Fruit fly (Drosophila melanogaster) whole organism, embryonic: ENCODE data around the gene SamDC.

ENCODE experiments used
- CG1024 ChIP-seq: fragments of 200-800 bp; sonication (Bioruptor generic); IDR thresholded peaks from 2 replicates; pipeline ENCODE4 v1.3.6; 2022; ENCODE audit warnings: missing biosample characterization, missing genetic modification characterization
- CG10431 ChIP-seq: fragments of 200-800 bp; sonication (Bioruptor generic); optimal IDR thresholded peaks from 3 replicates; lab custom pipeline; 2018; ENCODE audit warnings: missing biosample characterization, mild to moderate bottlenecking, missing genetic modification characterization
- CG10543 ChIP-seq: fragments of 200-800 bp; sonication (Bioruptor generic); optimal IDR thresholded peaks from 3 replicates; lab custom pipeline; 2017; ENCODE audit warnings: missing biosample characterization, mild to moderate bottlenecking, missing genetic modification characterization, moderate library complexity
- CG12104 ChIP-seq: fragments of 200-800 bp; sonication (Bioruptor generic); optimal IDR thresholded peaks from 3 replicates; lab custom pipeline; 2016; ENCODE audit warnings: missing biosample characterization, missing genetic modification characterization
- CG12391 ChIP-seq: fragments of 200-800 bp; sonication (Bioruptor generic); optimal IDR thresholded peaks from 3 replicates; lab custom pipeline; 2018; ENCODE audit warnings: missing biosample characterization, mild to moderate bottlenecking, missing genetic modification characterization, moderate library complexity
- CG14441 ChIP-seq: fragments of 200-800 bp; sonication (Bioruptor generic); IDR thresholded peaks from 2 replicates; pipeline ENCODE4 v1.3.6; 2022; ENCODE audit warnings: missing biosample characterization, missing genetic modification characterization
- CG15514 ChIP-seq: fragments of 200-800 bp; sonication (Bioruptor generic); optimal IDR thresholded peaks from 3 replicates; lab custom pipeline; 2017; ENCODE audit warnings: missing biosample characterization, missing genetic modification characterization, mild to moderate bottlenecking, moderate library complexity, missing genetic modification reagents
- CG1603 ChIP-seq: fragments of 200-800 bp; sonication (Bioruptor generic); optimal IDR thresholded peaks from 2 replicates; lab custom pipeline; 2019; ENCODE audit warnings: missing biosample characterization, mild to moderate bottlenecking, missing genetic modification characterization, moderate library complexity
- CG17328 ChIP-seq: fragments of 200-800 bp; sonication (Bioruptor generic); IDR thresholded peaks from 2 replicates; pipeline ENCODE4 v1.3.6; 2022; ENCODE audit warnings: missing biosample characterization, missing genetic modification characterization
- CG17361 ChIP-seq: fragments of 200-800 bp; sonication (Bioruptor generic); IDR thresholded peaks from 3 replicates; pipeline ENCODE4 v1.3.6; 2022; ENCODE audit warnings: missing biosample characterization, missing genetic modification characterization
- CG2116 ChIP-seq: fragments of 200-800 bp; sonication (Bioruptor generic); optimal IDR thresholded peaks from 3 replicates; lab custom pipeline; 2018; ENCODE audit warnings: missing biosample characterization, mild to moderate bottlenecking, missing genetic modification characterization
- CG2120 ChIP-seq: fragments of 200-800 bp; sonication (Bioruptor generic); optimal IDR thresholded peaks from 3 replicates; lab custom pipeline; 2016; ENCODE audit warnings: missing biosample characterization, missing genetic modification characterization
- CG2202 ChIP-seq: fragments of 200-800 bp; sonication (Bioruptor generic); optimal IDR thresholded peaks from 2 replicates; lab custom pipeline; 2018; ENCODE audit warnings: missing biosample characterization, mild to moderate bottlenecking, missing genetic modification characterization
- CG2678 ChIP-seq: fragments of 200-800 bp; sonication (Bioruptor generic); optimal IDR thresholded peaks from 3 replicates; lab custom pipeline; 2019; ENCODE audit warnings: missing biosample characterization, mild to moderate bottlenecking, missing genetic modification characterization, moderate library complexity
- CG3726 ChIP-seq: fragments of 200-800 bp; sonication (Bioruptor generic); IDR thresholded peaks from 3 replicates; pipeline ENCODE4, ENCODE4 v1.3.6; 2022; ENCODE audit warnings: missing biosample characterization, missing genetic modification characterization
- CG3995 ChIP-seq: fragments of 200-800 bp; sonication (Bioruptor generic); optimal IDR thresholded peaks from 3 replicates; lab custom pipeline; 2016; ENCODE audit warnings: missing biosample characterization, missing genetic modification characterization
- CG4360 ChIP-seq: fragments of 200-800 bp; sonication (Bioruptor generic); IDR thresholded peaks from 2 replicates; pipeline ENCODE4 v1.3.6; 2022; ENCODE audit warnings: missing biosample characterization, missing genetic modification characterization
- CG4707 ChIP-seq: fragments of 200-800 bp; sonication (Bioruptor generic); optimal IDR thresholded peaks from 2 replicates; lab custom pipeline; 2018; ENCODE audit warnings: missing biosample characterization, mild to moderate bottlenecking, missing genetic modification characterization, moderate library complexity
- CG6272 ChIP-seq: fragments of 200-800 bp; sonication (Bioruptor generic); IDR thresholded peaks from 2 replicates; pipeline ENCODE4 v1.3.6; 2022; ENCODE audit warnings: missing biosample characterization, missing genetic modification characterization
- CG8478 ChIP-seq: fragments of >200 bp; optimal IDR thresholded peaks from 2 replicates; lab custom pipeline; 2018
- D ChIP-seq, 2 experiments: fragments of 200-800 bp in 1 of 2; fragments of >200 bp in 1 of 2; sonication (Bioruptor generic) in 1 of 2; optimal IDR thresholded peaks; 2 replicates in 1 of 2; 3 replicates in 1 of 2; lab custom pipeline; 2017; ENCODE audit warnings: mild to moderate bottlenecking in 1 of 2, missing biosample characterization in 1 of 2, missing genetic modification characterization in 1 of 2, missing genetic modification reagents in 1 of 2
- D19A ChIP-seq: fragments of 200-800 bp; optimal IDR thresholded peaks from 3 replicates; lab custom pipeline; 2019; ENCODE audit warnings: missing biosample characterization, mild to moderate bottlenecking, missing genetic modification characterization, moderate library complexity
- Deaf1 ChIP-seq: fragments of 200-800 bp; optimal IDR thresholded peaks from 3 replicates; lab custom pipeline; 2019; ENCODE audit warnings: missing biosample characterization, mild to moderate bottlenecking, missing genetic modification characterization, moderate library complexity
- Dek ChIP-seq: fragments of 200-800 bp; sonication (Bioruptor generic); optimal IDR thresholded peaks from 3 replicates; lab custom pipeline; 2019; ENCODE audit warnings: missing biosample characterization, mild to moderate bottlenecking, missing genetic modification characterization, moderate library complexity
- Dfd ChIP-seq, 2 experiments: fragments of >200 bp; optimal IDR thresholded peaks; 2 replicates each; lab custom pipeline; 2017; ENCODE audit warnings: missing biosample characterization in 2 of 2, missing genetic modification characterization in 2 of 2
- Elba2 ChIP-seq: fragments of 200-800 bp; sonication (Bioruptor generic); optimal IDR thresholded peaks from 3 replicates; lab custom pipeline; 2016; ENCODE audit warnings: missing biosample characterization, missing genetic modification characterization
- MBD-R2 ChIP-seq: fragments of 200-800 bp; sonication (Bioruptor generic); IDR thresholded peaks from 2 replicates; pipeline ENCODE4 v1.3.6; 2022; ENCODE audit warnings: missing biosample characterization, missing genetic modification characterization
- Med ChIP-seq: fragments of 200-800 bp; sonication (Bioruptor generic); peaks from one replicate; lab custom pipeline; 2016; ENCODE audit warnings: missing biosample characterization, missing genetic modification characterization, mild to moderate bottlenecking, inconsistent platforms, moderate library complexity
- Scr ChIP-seq: fragments of 200-800 bp; sonication (Bioruptor generic); IDR thresholded peaks from 2 replicates; pipeline ENCODE4 v1.3.6; 2022; ENCODE audit warnings: missing biosample characterization, missing genetic modification characterization; ENCODE audit not compliant: partially characterized antibody
- YL-1 ChIP-seq: fragments of 200-800 bp; sonication (Bioruptor generic); optimal IDR thresholded peaks from 3 replicates; lab custom pipeline; 2017; ENCODE audit warnings: missing biosample characterization, mild to moderate bottlenecking, missing genetic modification characterization
- bab2 ChIP-seq: fragments of 200-800 bp; sonication (Bioruptor generic); optimal IDR thresholded peaks from 2 replicates; lab custom pipeline; 2016; ENCODE audit warnings: missing biosample characterization, missing genetic modification characterization
- cg ChIP-seq: fragments of 200-800 bp; sonication (Bioruptor generic); optimal IDR thresholded peaks from 3 replicates; lab custom pipeline; 2019; ENCODE audit warnings: missing biosample characterization, mild to moderate bottlenecking, missing genetic modification characterization, moderate library complexity
- dati ChIP-seq: fragments of 200-800 bp; sonication (Bioruptor generic); IDR thresholded peaks from 2 replicates; pipeline ENCODE4 v1.3.6; 2022; ENCODE audit warnings: missing biosample characterization, missing genetic modification characterization
- ewg ChIP-seq: fragments of 200-800 bp; sonication (Bioruptor generic); optimal IDR thresholded peaks from 3 replicates; lab custom pipeline; 2017; ENCODE audit warnings: mild to moderate bottlenecking, missing biosample characterization, missing genetic modification reagents, missing genetic modification characterization
- grau ChIP-seq: fragments of 200-800 bp; optimal IDR thresholded peaks from 3 replicates; lab custom pipeline; 2019; ENCODE audit warnings: missing biosample characterization, mild to moderate bottlenecking, missing genetic modification characterization, moderate library complexity
- kay ChIP-seq: fragments of 200-800 bp; sonication (Bioruptor generic); optimal IDR thresholded peaks from 2 replicates; lab custom pipeline; 2016; ENCODE audit warnings: missing biosample characterization, missing genetic modification characterization
- luna ChIP-seq: fragments of 200-800 bp; sonication (Bioruptor generic); optimal IDR thresholded peaks from 2 replicates; lab custom pipeline; 2016; ENCODE audit warnings: missing biosample characterization, missing genetic modification characterization
- maf-S ChIP-seq: fragments of 200-800 bp; sonication (Bioruptor generic); optimal IDR thresholded peaks from 2 replicates; lab custom pipeline; 2016; ENCODE audit warnings: missing biosample characterization, missing genetic modification characterization
- mld ChIP-seq: fragments of 200-800 bp; sonication (Bioruptor generic); IDR thresholded peaks from 3 replicates; pipeline ENCODE4 v1.3.6; 2022; ENCODE audit warnings: missing biosample characterization, missing genetic modification characterization; ENCODE audit not compliant: partially characterized antibody
- pros ChIP-seq: fragments of 200-800 bp; sonication (Bioruptor generic); optimal IDR thresholded peaks from 3 replicates; lab custom pipeline; 2019; ENCODE audit warnings: missing biosample characterization, mild to moderate bottlenecking, missing genetic modification characterization, moderate library complexity
- shn ChIP-seq: fragments of 200-800 bp; sonication (Bioruptor generic); optimal IDR thresholded peaks from 3 replicates; lab custom pipeline; 2016; ENCODE audit warnings: missing biosample characterization, missing genetic modification characterization
- ssp ChIP-seq: fragments of 200-800 bp; sonication (Bioruptor generic); IDR thresholded peaks from 2 replicates; pipeline ENCODE4 v1.3.6; 2022; ENCODE audit warnings: missing biosample characterization, missing genetic modification characterization
- sug ChIP-seq: fragments of 200-800 bp; optimal IDR thresholded peaks from 2 replicates; lab custom pipeline; 2019; ENCODE audit warnings: missing biosample characterization, mild to moderate bottlenecking, missing genetic modification characterization, moderate library complexity
- tll ChIP-seq, 2 experiments: fragments of 200-800 bp in 1 of 2; fragments of >200 bp in 1 of 2; sonication (Bioruptor generic) in 1 of 2; optimal IDR thresholded peaks; 2 replicates each; lab custom pipeline; 2017 to 2019; ENCODE audit warnings: missing biosample characterization in 2 of 2, missing genetic modification characterization in 2 of 2, mild to moderate bottlenecking in 1 of 2, moderate library complexity in 1 of 2
- tup ChIP-seq: fragments of 200-800 bp; sonication (Bioruptor generic); optimal IDR thresholded peaks from 2 replicates; lab custom pipeline; 2016; ENCODE audit warnings: missing biosample characterization, mild to moderate bottlenecking, missing genetic modification characterization, moderate library complexity
- vvl ChIP-seq: fragments of 200-800 bp; sonication (Bioruptor generic); IDR thresholded peaks from 2 replicates; pipeline ENCODE4 v1.3.6; 2022; ENCODE audit warnings: missing biosample characterization, missing genetic modification characterization

SamDC gene

DNA sequence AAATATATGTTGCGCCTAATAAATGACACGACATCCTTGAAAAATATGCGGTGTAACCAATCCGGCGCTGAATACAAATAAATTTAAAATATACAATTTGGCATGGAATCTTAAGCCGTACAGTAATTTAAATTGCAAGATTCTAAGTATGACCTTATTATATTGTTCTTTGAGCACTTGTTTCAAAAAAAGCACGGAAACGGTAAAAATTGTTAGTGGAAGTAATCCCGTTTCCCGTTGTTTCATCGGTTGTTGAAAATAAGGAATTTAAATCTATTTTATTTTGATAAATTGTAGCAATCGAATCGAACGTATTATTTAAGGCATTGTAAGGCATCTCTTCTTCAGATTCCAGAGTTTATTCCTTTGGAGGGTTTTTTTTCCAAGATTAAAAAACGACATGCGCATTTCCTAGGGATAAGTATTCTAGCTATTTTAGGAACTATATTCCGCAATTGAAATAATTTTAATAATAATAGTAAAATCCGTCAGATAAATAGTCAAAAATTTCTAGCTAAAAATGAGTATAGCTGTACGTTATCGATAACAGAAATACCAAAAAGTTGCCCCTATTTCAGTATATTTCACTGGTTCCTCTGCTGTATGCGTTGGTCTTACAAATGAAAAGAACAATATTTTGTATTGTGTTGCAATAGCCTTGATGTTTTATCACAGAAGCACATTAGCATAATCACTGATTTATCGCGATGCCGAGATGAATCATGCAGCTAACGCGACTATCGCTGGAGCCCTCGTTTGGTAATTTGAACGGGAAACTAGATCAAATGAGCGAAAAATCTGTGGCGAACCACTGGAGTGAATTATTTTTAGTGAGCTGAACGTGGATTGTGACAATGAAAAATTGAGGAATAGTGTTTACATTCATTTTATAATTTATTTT lies 5.9 kb upstream of the SamDC start, which contains the start of gene GATAd (continued):
- TF ChIP-seq CG3995 (GFP tag; lab: Kevin White, UChicago) (peak; percentile 79), ssp (GFP tag; lab: Robert Waterston, UW) (peak; percentile 21; the same call in 1 of the 2 replicates), Scr (GFP tag; lab: Robert Waterston, UW) (peak; percentile 37), CG17361 (GFP tag; lab: Robert Waterston, UW) (0 out of 3 replicates have a peak, but pooled peaks have one; percentile 5), CG1024 (GFP tag; lab: Robert Waterston, UW) (peak; percentile 33; the same call in 1 of the 2 replicates), luna (GFP tag; lab: Kevin White, UChicago) (no peak), Dek (tag; lab: Kevin White, UChicago) (peak; percentile 15), bab2 (GFP tag; lab: Kevin White, UChicago) (no peak), CG2116 (GFP tag; lab: Kevin White, UChicago) (peak; percentile 25), grau (tag; lab: Kevin White, UChicago) (peak; percentile 19), tup (GFP tag; lab: Kevin White, UChicago) (no peak), D19A (tag; lab: Kevin White, UChicago) (peak; percentile 2), ewg (GFP tag; lab: Kevin White, UChicago) (peak; percentile 3), MBD-R2 (GFP tag; lab: Robert Waterston, UW) (peak; percentile 19; the same call in 1 of the 2 replicates), CG4707 (GFP tag; lab: Kevin White, UChicago) (no peak), pros (GFP tag; lab: Kevin White, UChicago) (no peak), CG10543 (peak; percentile 19), CG3726 (GFP tag; lab: Robert Waterston, UW) (no peak), CG2120 (GFP tag; lab: Kevin White, UChicago) (peak; percentile 9), CG10431 (GFP tag; lab: Kevin White, UChicago) (no peak), YL-1 (peak; percentile 16), CG14441 (GFP tag; lab: Robert Waterston, UW) (no peak)

DNA sequence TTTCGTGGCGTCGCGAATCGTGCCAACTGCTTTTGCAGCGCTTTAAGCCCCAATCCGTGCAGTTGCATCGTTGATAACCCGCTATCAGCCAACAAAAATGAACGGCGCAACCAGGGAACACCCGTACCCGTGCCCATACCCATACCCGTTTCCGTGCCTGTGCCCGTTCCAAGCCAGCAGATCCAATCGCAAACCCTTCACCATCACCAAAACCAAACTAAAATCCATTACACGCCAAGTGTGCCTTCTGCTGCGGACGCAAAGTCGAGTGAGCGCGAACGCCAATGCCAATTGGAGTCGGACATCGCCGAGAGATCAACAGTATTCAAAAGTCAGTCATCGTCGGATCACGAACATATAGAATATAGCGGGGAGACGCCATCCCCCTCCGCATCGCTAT lies 5.0 kb upstream of the SamDC start:
- TF ChIP-seq CG12391 (no peak), Elba2 (GFP tag; lab: Kevin White, UChicago) (peak; percentile 21), CG17328 (GFP tag; lab: Robert Waterston, UW) (0 out of 2 replicates have a peak, but pooled peaks have one; percentile 15), dati (GFP tag; lab: Robert Waterston, UW) (no peak), mld (GFP tag; lab: Robert Waterston, UW) (0 out of 3 replicates have a peak, but pooled peaks have one; percentile 50), vvl (GFP tag; lab: Robert Waterston, UW) (no peak), CG4360 (GFP tag; lab: Robert Waterston, UW) (0 out of 2 replicates have a peak, but pooled peaks have one; percentile 6), CG6272 (GFP tag; lab: Robert Waterston, UW) (no peak), shn (GFP tag; lab: Kevin White, UChicago) (no peak), Med (GFP tag; lab: Kevin White, UChicago) (peak; percentile 71)

DNA sequence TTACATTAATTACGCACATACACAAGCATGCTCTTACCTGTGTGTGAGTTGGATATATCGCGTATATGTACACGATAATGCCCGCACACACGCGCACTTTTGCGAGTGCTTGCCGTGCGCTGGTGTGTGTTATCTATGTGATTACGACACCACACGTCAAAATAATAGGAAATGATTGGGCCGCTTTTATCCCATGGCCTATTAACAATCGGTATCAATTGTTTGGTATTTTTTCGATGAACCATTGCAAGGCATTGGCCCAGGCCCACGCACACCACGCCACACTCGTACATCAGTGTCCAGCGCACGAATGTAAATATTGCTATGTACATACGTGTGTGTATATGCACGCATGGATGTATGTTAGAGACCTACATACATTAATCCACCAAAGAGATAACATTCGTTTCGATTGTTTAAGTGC lies 4.4 kb upstream of the SamDC start:
- TF ChIP-seq Dfd (GFP tag; optimal IDR thresholded peaks at IDR 0.05; lab: Kevin White, UChicago) (no peak), CG2678 (tag; lab: Kevin White, UChicago) (peak; percentile 73), tll (GFP tag; optimal IDR thresholded peaks at IDR 0.05; lab: Kevin White, UChicago) (no peak), Deaf1 (tag; lab: Kevin White, UChicago) (peak; percentile 40), maf-S (GFP tag; lab: Kevin White, UChicago) (peak; percentile 41), sug (tag; lab: Kevin White, UChicago) (peak; percentile 87), kay (GFP tag; lab: Kevin White, UChicago) (peak; percentile 90), CG15514 (GFP tag; lab: Kevin White, UChicago) (peak; percentile 96), CG8478 (lab: Kevin White, UChicago) (no peak), CG1603 (tag; lab: Kevin White, UChicago) (peak; percentile 81), CG12104 (GFP tag; lab: Kevin White, UChicago) (no peak), cg (peak; percentile 100), CG2202 (tag; lab: Kevin White, UChicago) (peak; percentile 35), D (optimal IDR thresholded peaks at IDR 0.05; lab: Kevin White, UChicago) (peak; percentile 92), D (GFP tag; optimal IDR thresholded peaks at IDR 0.05; lab: Kevin White, UChicago) (peak; percentile 31)
